Worm (Caenorhabditis elegans): ENCODE data around the gene srh-82.

The srh-82 gene

ce11 chrV:176870-177467 lies 32.1 kb downstream of the srh-82 start, which contains the start of gene cul-3 (continued):
- TF ChIP-seq Y48G9A.11 (GFP tag; IDR thresholded peaks at IDR 0.05) = no peak
- no peak for TF ChIP-seq sdz-12 (GFP tag; optimal IDR thresholded peaks at IDR 0.05)
- TF ChIP-seq nhr-102 (tag; optimal IDR thresholded peaks at IDR 0.05) = peak; percentile 32
- no peak for TF ChIP-seq ctbp-1 (GFP tag; IDR thresholded peaks at IDR 0.05)
- TF ChIP-seq skn-1 (tag; optimal IDR thresholded peaks at IDR 0.05) = no peak
- peak; percentile 14 for TF ChIP-seq F49E8.2 (tag; optimal IDR thresholded peaks at IDR 0.05; ENCODE audit: borderline replicate concordance)
- TF ChIP-seq tra-1 (GFP tag; IDR thresholded peaks at IDR 0.05) = no peak
- peak; percentile 68 for TF ChIP-seq lin-38 (GFP tag; IDR thresholded peaks at IDR 0.05)
- TF ChIP-seq lsy-2 (tag; optimal IDR thresholded peaks at IDR 0.05) = peak in 1 of 2 experiments; percentile 68
- TF ChIP-seq R02D3.7 (tag; optimal IDR thresholded peaks at IDR 0.05) = no peak
- no peak for TF ChIP-seq pha-4 (GFP tag; IDR thresholded peaks at IDR 0.05)
- TF ChIP-seq pha-4 (tag; optimal IDR thresholded peaks at IDR 0.05) = no peak
- no peak for TF ChIP-seq F37D6.2 (tag; optimal IDR thresholded peaks at IDR 0.05)
- TF ChIP-seq T20F7.1 (GFP tag; optimal IDR thresholded peaks at IDR 0.05) = no peak
- TF ChIP-seq F10B5.3 (tag; optimal IDR thresholded peaks at IDR 0.05) = no peak
- TF ChIP-seq dmd-6 (GFP tag; IDR thresholded peaks at IDR 0.05) = peak; percentile 17; the same call in 1 of the 2 replicates
- peak; percentile 57; the same call in 1 of the 2 replicates for TF ChIP-seq hmg-1.1 (GFP tag; IDR thresholded peaks at IDR 0.05)
- TF ChIP-seq arid-1 (GFP tag; conservative IDR thresholded peaks at IDR 0.05) = no peak
- TF ChIP-seq daf-19 (GFP tag; conservative IDR thresholded peaks at IDR 0.05) = no peak
- peak; percentile 31 for TF ChIP-seq nhr-77 (tag; optimal IDR thresholded peaks at IDR 0.05)
- TF ChIP-seq daf-8 (GFP tag; IDR thresholded peaks at IDR 0.05) = no peak
- no peak for TF ChIP-seq zfp-3 (GFP tag; conservative IDR thresholded peaks at IDR 0.05)
- no peak for TF ChIP-seq nhr-25 (tag; optimal IDR thresholded peaks at IDR 0.05; ENCODE audit: borderline replicate concordance, insufficient read depth)
- TF ChIP-seq set-16 (GFP tag; IDR thresholded peaks at IDR 0.05) = no peak; the same call in 1 of the 2 replicates
- no peak for TF ChIP-seq hif-1 (tag; optimal IDR thresholded peaks at IDR 0.05)
- TF ChIP-seq nhr-10 (tag; optimal IDR thresholded peaks at IDR 0.05) = no peak
- TF ChIP-seq ceh-82 (tag; optimal IDR thresholded peaks at IDR 0.05) = no peak
- TF ChIP-seq egl-27 (tag; optimal IDR thresholded peaks at IDR 0.05) = no peak
- peak; percentile 49; the same call in 1 of the 2 replicates for TF ChIP-seq T26A8.4 (GFP tag; IDR thresholded peaks at IDR 0.05)
- TF ChIP-seq Y105C5A.15 (GFP tag; IDR thresholded peaks at IDR 0.05) = no peak
- TF ChIP-seq mxl-3 (GFP tag; optimal IDR thresholded peaks at IDR 0.05) = no peak
- TF ChIP-seq lin-1 (GFP tag; IDR thresholded peaks at IDR 0.05) = no peak
- no peak for TF ChIP-seq ZK546.5 (tag; optimal IDR thresholded peaks at IDR 0.05)
- TF ChIP-seq jun-1 (tag; optimal IDR thresholded peaks at IDR 0.05) = peak; percentile 27
- no peak for TF ChIP-seq nhr-76 (tag; optimal IDR thresholded peaks at IDR 0.05)
- no peak for TF ChIP-seq madf-9 (GFP tag; conservative IDR thresholded peaks at IDR 0.05)
- TF ChIP-seq ceh-28 (tag; optimal IDR thresholded peaks at IDR 0.05) = no peak
- TF ChIP-seq ceh-32 (tag; optimal IDR thresholded peaks at IDR 0.05; ENCODE audit: poor library complexity) = no peak
- TF ChIP-seq attf-4 (tag; optimal IDR thresholded peaks at IDR 0.05) = no peak
- no peak for TF ChIP-seq lin-15B (tag; optimal IDR thresholded peaks at IDR 0.05)
- TF ChIP-seq cey-2 (tag; optimal IDR thresholded peaks at IDR 0.05; ENCODE audit: borderline replicate concordance, insufficient read depth) = no peak
- no peak for TF ChIP-seq ces-1 (GFP tag; optimal IDR thresholded peaks at IDR 0.05)
- no peak for TF ChIP-seq lin-29 (GFP tag; IDR thresholded peaks at IDR 0.05)
- no peak for TF ChIP-seq dmd-8 (GFP tag; IDR thresholded peaks at IDR 0.05)
- peak; percentile 17 for TF ChIP-seq ztf-7 (tag; optimal IDR thresholded peaks at IDR 0.05)
- no peak for TF ChIP-seq ZK337.2 (GFP tag; IDR thresholded peaks at IDR 0.05)
- no peak for TF ChIP-seq lin-13 (GFP tag; optimal IDR thresholded peaks at IDR 0.05)
- no peak for TF ChIP-seq snpc-1.2 (GFP tag; IDR thresholded peaks at IDR 0.05)
- no peak for TF ChIP-seq dmd-9 (GFP tag; IDR thresholded peaks at IDR 0.05)
- no peak for TF ChIP-seq zip-2 (tag; optimal IDR thresholded peaks at IDR 0.05)
